Worm (Caenorhabditis elegans): ENCODE results near the gene dpr-1.

ce11 chrV:13961927-13962419, 20.0 kb upstream of the dpr-1 start, which contains the start of the genes algn-13 and R10D12.13:
- TF ChIP-seq nhr-2 (tag; optimal IDR thresholded peaks at IDR 0.05) (peak; percentile 24), lsy-2 (tag; optimal IDR thresholded peaks at IDR 0.05) (peak; percentile 37), ztf-11 (tag; optimal IDR thresholded peaks at IDR 0.05) (peak; percentile 59), tbx-8 (GFP tag; optimal IDR thresholded peaks at IDR 0.05) (peak; percentile 64), mep-1 (tag; optimal IDR thresholded peaks at IDR 0.05) (peak; percentile 79), nhr-237 (tag; optimal IDR thresholded peaks at IDR 0.05) (no peak), unc-62 (GFP tag; optimal IDR thresholded peaks at IDR 0.05) (no peak), lin-13 (tag; optimal IDR thresholded peaks at IDR 0.05) (peak; percentile 66), nhr-76 (tag; optimal IDR thresholded peaks at IDR 0.05) (no peak), nhr-12 (tag; optimal IDR thresholded peaks at IDR 0.05) (no peak), nhr-28 (tag; optimal IDR thresholded peaks at IDR 0.05) (no peak), mls-2 (tag; optimal IDR thresholded peaks at IDR 0.05) (peak; percentile 84), elt-1 (tag; optimal IDR thresholded peaks at IDR 0.05; ENCODE audit: borderline replicate concordance, insufficient read depth) (peak; percentile 47), mab-5 (tag; optimal IDR thresholded peaks at IDR 0.05) (peak; percentile 60)
